Worm (Caenorhabditis elegans) whole organism, L1 larva: Measurements from ENCODE around the gene srn-1.

Experiments
- C04F5.9 ChIP-seq: sonication (generic microtip); optimal IDR thresholded peaks from 2 replicates; lab custom pipeline; 2016; ENCODE audit warnings: missing genetic modification characterization, missing compliant biosample characterization
- C16A3.4 ChIP-seq: fragments of 150-350 bp; optimal IDR thresholded peaks from 2 replicates; lab custom pipeline; 2014; ENCODE audit warnings: missing biosample characterization, missing genetic modification characterization
- F16B12.6 ChIP-seq: fragments of 150-350 bp; optimal IDR thresholded peaks from 2 replicates; lab custom pipeline; 2014; ENCODE audit warnings: missing biosample characterization, missing genetic modification characterization
- ama-1 ChIP-seq: fragments of 150-350 bp; optimal IDR thresholded peaks from 2 replicates; lab custom pipeline; 2014
- blmp-1 ChIP-seq: fragments of 150-350 bp; optimal IDR thresholded peaks from 2 replicates; lab custom pipeline; 2014; ENCODE audit warnings: missing biosample characterization, missing genetic modification characterization
- ceh-63 ChIP-seq: fragments of 200-800 bp; sonication (Bioruptor generic); optimal IDR thresholded peaks from 2 replicates; lab custom pipeline; 2018; ENCODE audit warnings: mild to moderate bottlenecking, missing genetic modification characterization, missing compliant biosample characterization
- dpl-1 ChIP-seq, 3 experiments: fragments of 150-350 bp in 2 of 3; sonication (generic microtip) in 1 of 3; optimal IDR thresholded peaks; 2 replicates each; lab custom pipeline; 2014 to 2017; ENCODE audit warnings: missing biosample characterization in 3 of 3, missing genetic modification characterization in 3 of 3, missing genetic modification reagents in 3 of 3
- efl-1 ChIP-seq, 4 experiments: fragments of 150-350 bp; optimal IDR thresholded peaks in 3 of 4; peaks in 1 of 4; 1 replicate in 1 of 4; 2 replicates in 3 of 4; lab custom pipeline; 2014; ENCODE audit warnings: missing biosample characterization in 2 of 4, missing genetic modification characterization in 2 of 4, missing genetic modification reagents in 2 of 4
- efl-3 ChIP-seq: fragments of 200-800 bp; sonication (Bioruptor generic); optimal IDR thresholded peaks from 2 replicates; lab custom pipeline; 2018; ENCODE audit warnings: mild to moderate bottlenecking, missing genetic modification characterization, missing compliant biosample characterization
- elt-2 ChIP-seq: sonication (generic microtip); optimal IDR thresholded peaks from 2 replicates; lab custom pipeline; 2016; ENCODE audit warnings: missing genetic modification characterization, mild to moderate bottlenecking, inconsistent platforms, missing compliant biosample characterization, missing genetic modification reagents
- elt-3 ChIP-seq, 6 experiments: fragments of 150-350 bp in 1 of 6; sonication (generic microtip); optimal IDR thresholded peaks; 2 replicates each; lab custom pipeline; 2017 to 2018; ENCODE audit warnings: missing biosample characterization in 6 of 6, missing genetic modification characterization in 6 of 6, inconsistent platforms in 1 of 6
- fkh-8 ChIP-seq: sonication (generic microtip); optimal IDR thresholded peaks from 2 replicates; lab custom pipeline; 2016; ENCODE audit warnings: mild to moderate bottlenecking, missing genetic modification characterization, missing compliant biosample characterization
- grh-1 ChIP-seq: fragments of 200-800 bp; sonication (Bioruptor generic); IDR thresholded peaks from 2 replicates; pipeline ENCODE4 v1.3.6; 2022; ENCODE audit warnings: missing genetic modification reagents, missing genetic modification characterization, missing compliant biosample characterization
- jun-1 ChIP-seq: fragments of 150-350 bp; optimal IDR thresholded peaks from 2 replicates; lab custom pipeline; 2014; ENCODE audit warnings: missing biosample characterization, missing genetic modification reagents, missing genetic modification characterization
- lin-14 ChIP-seq: fragments of 200-800 bp; sonication (Bioruptor generic); optimal IDR thresholded peaks from 2 replicates; lab custom pipeline; 2018; ENCODE audit warnings: mild to moderate bottlenecking, missing genetic modification characterization, moderate library complexity, missing compliant biosample characterization
- lin-35 ChIP-seq, 2 experiments: fragments of 150-350 bp; optimal IDR thresholded peaks; 2 replicates each; lab custom pipeline; 2014; ENCODE audit warnings: missing biosample characterization in 2 of 2, missing genetic modification characterization in 2 of 2, missing genetic modification reagents in 2 of 2
- lsy-2 ChIP-seq, 2 experiments: fragments of 150-350 bp; optimal IDR thresholded peaks; 2 replicates each; lab custom pipeline; 2014; ENCODE audit warnings: missing biosample characterization in 2 of 2, missing genetic modification characterization in 2 of 2
- mdl-1 ChIP-seq, 2 experiments: fragments of 150-350 bp; optimal IDR thresholded peaks; 2 replicates each; lab custom pipeline; 2014 to 2017; ENCODE audit warnings: missing biosample characterization in 2 of 2, missing genetic modification characterization in 2 of 2, inconsistent platforms in 1 of 2
- mep-1 ChIP-seq: fragments of 150-350 bp; optimal IDR thresholded peaks from 2 replicates; lab custom pipeline; 2014; ENCODE audit warnings: missing biosample characterization, missing genetic modification characterization
- nhr-19 ChIP-seq: fragments of 200-800 bp; sonication (Bioruptor generic); conservative IDR thresholded peaks from 2 replicates; pipeline ENCODE4 v1.3.6; 2022; ENCODE audit warnings: missing genetic modification characterization, missing compliant biosample characterization
- nhr-20 ChIP-seq: sonication (generic microtip); optimal IDR thresholded peaks from 2 replicates; lab custom pipeline; 2016; ENCODE audit warnings: mild to moderate bottlenecking, missing genetic modification characterization, missing compliant biosample characterization
- nhr-237 ChIP-seq: fragments of 150-350 bp; optimal IDR thresholded peaks from 2 replicates; lab custom pipeline; 2014; ENCODE audit warnings: missing biosample characterization, missing genetic modification characterization
- nhr-28 ChIP-seq: fragments of 150-350 bp; optimal IDR thresholded peaks from 2 replicates; lab custom pipeline; 2014; ENCODE audit warnings: missing biosample characterization, missing genetic modification characterization
- nhr-47 ChIP-seq: sonication (generic microtip); optimal IDR thresholded peaks from 2 replicates; lab custom pipeline; 2016; ENCODE audit warnings: mild to moderate bottlenecking, missing genetic modification characterization, moderate library complexity, missing compliant biosample characterization
- nhr-71 ChIP-seq: sonication (generic microtip); optimal IDR thresholded peaks from 2 replicates; lab custom pipeline; 2016; ENCODE audit warnings: mild to moderate bottlenecking, missing genetic modification characterization, moderate library complexity, missing compliant biosample characterization
- nhr-76 ChIP-seq: sonication (generic microtip); optimal IDR thresholded peaks from 2 replicates; lab custom pipeline; 2017; ENCODE audit warnings: missing biosample characterization, missing genetic modification characterization
- nhr-77 ChIP-seq: fragments of 150-350 bp; optimal IDR thresholded peaks from 2 replicates; lab custom pipeline; 2014; ENCODE audit warnings: missing biosample characterization, missing genetic modification characterization
- nhr-85 ChIP-seq: sonication (generic microtip); peaks from one replicate; lab custom pipeline; 2016; ENCODE audit warnings: missing genetic modification characterization, inconsistent platforms, missing compliant biosample characterization
- nhr-90 ChIP-seq: sonication (generic microtip); optimal IDR thresholded peaks from 2 replicates; lab custom pipeline; 2016; ENCODE audit warnings: mild to moderate bottlenecking, missing genetic modification characterization, missing compliant biosample characterization; ENCODE audit not compliant: poor library complexity
- pqm-1 ChIP-seq: sonication (generic microtip); optimal IDR thresholded peaks from 3 replicates; lab custom pipeline; 2017; ENCODE audit warnings: missing biosample characterization, missing genetic modification characterization
- snu-23 ChIP-seq: sonication (generic microtip); optimal IDR thresholded peaks from 2 replicates; lab custom pipeline; 2016; ENCODE audit warnings: missing genetic modification characterization, missing compliant biosample characterization
- tbx-2 ChIP-seq: sonication (generic microtip); optimal IDR thresholded peaks from 2 replicates; lab custom pipeline; 2016; ENCODE audit warnings: missing genetic modification characterization, missing compliant biosample characterization
- unc-130 ChIP-seq: fragments of 150-350 bp; optimal IDR thresholded peaks from 2 replicates; lab custom pipeline; 2017; ENCODE audit warnings: missing biosample characterization, missing genetic modification characterization, inconsistent platforms
- unc-30 ChIP-seq: sonication (generic microtip); optimal IDR thresholded peaks from 2 replicates; lab custom pipeline; 2017; ENCODE audit warnings: missing biosample characterization, missing genetic modification characterization
- ztf-4 ChIP-seq: fragments of 150-350 bp; optimal IDR thresholded peaks from 2 replicates; lab custom pipeline; 2014; ENCODE audit warnings: missing biosample characterization, missing genetic modification characterization

Gene srn-1

ce11 chrV:6276205-6276604 lies 10.0 kb downstream of the srn-1 start, which contains the start of gene F31F7.1:
Gene F31F7.1 (plus strand): TSS chrV:6276439.
- TF ChIP-seq efl-3 (GFP tag; lab: Kevin White, UChicago) = no peak
- peak; percentile 76 for TF ChIP-seq nhr-20 (tag; lab: Kevin White, UChicago)
- TF ChIP-seq lin-35 (GFP tag; optimal IDR thresholded peaks at IDR 0.05; lab: Kevin White, UChicago) = peak in 1 of 2 experiments; percentile 75
- no peak for TF ChIP-seq C04F5.9 (tag; lab: Kevin White, UChicago)
- peak; percentile 68 for TF ChIP-seq unc-130 (tag; lab: Kevin White, UChicago)
- TF ChIP-seq F16B12.6 (tag; lab: Kevin White, UChicago) = no peak
- TF ChIP-seq nhr-71 (tag; lab: Kevin White, UChicago) = peak; percentile 75
- peak in 1 of 2 experiments; percentile 74 for TF ChIP-seq mdl-1 (tag; optimal IDR thresholded peaks at IDR 0.05; lab: Kevin White, UChicago)
- TF ChIP-seq efl-1 (optimal IDR thresholded peaks at IDR 0.05; lab: Kevin White, UChicago) = no peak
- peak in 1 of 2 experiments; percentile 71 for TF ChIP-seq efl-1 (GFP tag; optimal IDR thresholded peaks at IDR 0.05 in 1 of 2; lab: Kevin White, UChicago)
- peak in 5 of 6 experiments; percentile 25 to 88 (median 66) for TF ChIP-seq elt-3 (tag; optimal IDR thresholded peaks at IDR 0.05; lab: Kevin White, UChicago)
- TF ChIP-seq ama-1 (lab: Kevin White, UChicago) = peak; percentile 75
- TF ChIP-seq ztf-4 = no peak
- no peak for TF ChIP-seq ceh-63 (GFP tag; lab: Kevin White, UChicago)
- TF ChIP-seq nhr-47 (tag; lab: Kevin White, UChicago) = peak; percentile 3
- TF ChIP-seq C16A3.4 (tag; lab: Kevin White, UChicago) = peak; percentile 25
- peak; percentile 57 for TF ChIP-seq snu-23 (GFP tag; lab: Kevin White, UChicago)
- TF ChIP-seq lin-14 (GFP tag; lab: Kevin White, UChicago) = peak; percentile 69
- TF ChIP-seq nhr-77 (tag; lab: Kevin White, UChicago) = peak; percentile 25
- TF ChIP-seq nhr-19 (GFP tag; lab: Robert Waterston, UW) = peak; percentile 59
- no peak for TF ChIP-seq nhr-76
- no peak for TF ChIP-seq unc-30 (tag; lab: Kevin White, UChicago)
- peak in 1 of 3 experiments; percentile 23 for TF ChIP-seq dpl-1 (GFP tag; optimal IDR thresholded peaks at IDR 0.05; lab: Kevin White, UChicago)
- no peak for TF ChIP-seq nhr-28
- peak in 1 of 2 experiments; percentile 58 for TF ChIP-seq lsy-2 (tag; optimal IDR thresholded peaks at IDR 0.05; lab: Kevin White, UChicago)
- TF ChIP-seq elt-2 = peak; percentile 95
- peak; percentile 65 for TF ChIP-seq grh-1 (GFP tag; lab: Robert Waterston, UW)
- TF ChIP-seq jun-1 (tag; lab: Kevin White, UChicago) = peak; percentile 55
- TF ChIP-seq blmp-1 (tag; lab: Kevin White, UChicago) = peak; percentile 31
- TF ChIP-seq nhr-90 (tag; lab: Kevin White, UChicago) = peak; percentile 74
- TF ChIP-seq mep-1 (tag; lab: Kevin White, UChicago) = peak; percentile 22
- TF ChIP-seq tbx-2 (tag; lab: Kevin White, UChicago) = peak; percentile 34
- TF ChIP-seq nhr-85 (tag; lab: Kevin White, UChicago) = peak; percentile 91

- TF ChIP-seq nhr-20 (tag; lab: Kevin White, UChicago) = peak; percentile 65
- peak; percentile 39 for TF ChIP-seq lin-14 (GFP tag; lab: Kevin White, UChicago)
- no peak for TF ChIP-seq efl-1 (optimal IDR thresholded peaks at IDR 0.05; lab: Kevin White, UChicago)
- TF ChIP-seq efl-1 (GFP tag; optimal IDR thresholded peaks at IDR 0.05 in 1 of 2; lab: Kevin White, UChicago) = peak in 1 of 2 experiments; percentile 59
- peak; percentile 71 for TF ChIP-seq blmp-1 (tag; lab: Kevin White, UChicago)
- peak in 1 of 2 experiments; percentile 61 for TF ChIP-seq lin-35 (GFP tag; optimal IDR thresholded peaks at IDR 0.05; lab: Kevin White, UChicago)
- TF ChIP-seq mdl-1 (tag; optimal IDR thresholded peaks at IDR 0.05; lab: Kevin White, UChicago) = peak in 1 of 2 experiments; percentile 13
- peak; percentile 65 for TF ChIP-seq pqm-1 (tag; lab: Kevin White, UChicago)
- TF ChIP-seq nhr-237 (tag; lab: Kevin White, UChicago) = no peak
- peak; percentile 63 for TF ChIP-seq grh-1 (GFP tag; lab: Robert Waterston, UW)
- no peak for TF ChIP-seq fkh-8 (tag; lab: Kevin White, UChicago)
- no peak for TF ChIP-seq ceh-63 (GFP tag; lab: Kevin White, UChicago)
- TF ChIP-seq elt-2 = peak; percentile 95
- TF ChIP-seq nhr-85 (tag; lab: Kevin White, UChicago) = peak; percentile 72
- TF ChIP-seq jun-1 (tag; lab: Kevin White, UChicago) = peak; percentile 39
- peak; percentile 68 for TF ChIP-seq nhr-71 (tag; lab: Kevin White, UChicago)
- TF ChIP-seq C16A3.4 (tag; lab: Kevin White, UChicago) = no peak
- peak in 1 of 2 experiments; percentile 18 for TF ChIP-seq lsy-2 (tag; optimal IDR thresholded peaks at IDR 0.05; lab: Kevin White, UChicago)
- peak; percentile 25 for TF ChIP-seq nhr-90 (tag; lab: Kevin White, UChicago)
- TF ChIP-seq nhr-19 (GFP tag; lab: Robert Waterston, UW) = peak; percentile 39
- peak in 1 of 6 experiments; percentile 69 for TF ChIP-seq elt-3 (tag; optimal IDR thresholded peaks at IDR 0.05; lab: Kevin White, UChicago)
These were observed 11.0 kb downstream of the srn-1 start for ce11 chrV:6275209-6275608.
